Fruit fly (Drosophila melanogaster) whole organism, embryonic: ENCODE results near the gene wfs1.

Experiments
- Asciz ChIP-seq: fragments of 200-800 bp; sonication (Bioruptor generic); optimal IDR thresholded peaks from 2 replicates; lab custom pipeline; 2017; ENCODE audit warnings: missing biosample characterization, mild to moderate bottlenecking, missing genetic modification characterization, missing genetic modification reagents
- C15 ChIP-seq: fragments of 200-800 bp; sonication (Bioruptor generic); IDR thresholded peaks from 3 replicates; pipeline ENCODE4 v1.3.6; 2022; ENCODE audit warnings: missing biosample characterization, missing genetic modification characterization
- CG10654 ChIP-seq: fragments of 200-800 bp; sonication (Bioruptor generic); optimal IDR thresholded peaks from 2 replicates; lab custom pipeline; 2016; ENCODE audit warnings: missing biosample characterization, missing genetic modification characterization
- CG11560 ChIP-seq: fragments of 200-800 bp; sonication (Bioruptor generic); IDR thresholded peaks from 3 replicates; pipeline ENCODE4 v1.3.6; 2022; ENCODE audit warnings: missing biosample characterization, missing genetic modification characterization
- CG12104 ChIP-seq: fragments of 200-800 bp; sonication (Bioruptor generic); optimal IDR thresholded peaks from 3 replicates; lab custom pipeline; 2016; ENCODE audit warnings: missing biosample characterization, missing genetic modification characterization
- CG12155 ChIP-seq: fragments of 200-800 bp; sonication (Bioruptor generic); optimal IDR thresholded peaks from 3 replicates; lab custom pipeline; 2016; ENCODE audit warnings: missing biosample characterization, missing genetic modification characterization
- CG1233 ChIP-seq: fragments of 200-800 bp; sonication (Bioruptor generic); optimal IDR thresholded peaks from 4 replicates; lab custom pipeline; 2018; ENCODE audit warnings: missing biosample characterization, mild to moderate bottlenecking, missing genetic modification characterization
- CG12659 ChIP-seq: fragments of 200-800 bp; sonication (Bioruptor generic); optimal IDR thresholded peaks from 3 replicates; lab custom pipeline; 2017; ENCODE audit warnings: mild to moderate bottlenecking, missing biosample characterization, missing genetic modification reagents, missing genetic modification characterization
- CG13287 ChIP-seq: fragments of 200-800 bp; sonication (Bioruptor generic); IDR thresholded peaks from 2 replicates; pipeline ENCODE4 v1.3.6; 2022; ENCODE audit warnings: missing biosample characterization, missing genetic modification characterization; ENCODE audit not compliant: partially characterized antibody
- CG13894 ChIP-seq: fragments of 200-800 bp; sonication (Bioruptor generic); optimal IDR thresholded peaks from 3 replicates; lab custom pipeline; 2018; ENCODE audit warnings: missing biosample characterization, mild to moderate bottlenecking, missing genetic modification characterization, moderate library complexity
- CG14014 ChIP-seq: fragments of 200-800 bp; sonication (Bioruptor generic); IDR thresholded peaks from 2 replicates; pipeline ENCODE4 v1.3.6; 2022; ENCODE audit warnings: missing biosample characterization, missing genetic modification characterization
- CG14667 ChIP-seq: fragments of 200-800 bp; sonication (Bioruptor generic); IDR thresholded peaks from 2 replicates; pipeline ENCODE4 v1.3.6; 2022; ENCODE audit warnings: missing biosample characterization, missing genetic modification characterization
- CG18011 ChIP-seq: fragments of 200-800 bp; sonication (Bioruptor generic); optimal IDR thresholded peaks from 2 replicates; lab custom pipeline; 2017; ENCODE audit warnings: missing biosample characterization, missing genetic modification characterization, mild to moderate bottlenecking, moderate library complexity, missing genotype
- CG18262 ChIP-seq: fragments of 200-800 bp; optimal IDR thresholded peaks from 3 replicates; lab custom pipeline; 2019; ENCODE audit warnings: missing biosample characterization, mild to moderate bottlenecking, missing genetic modification characterization, moderate library complexity
- CG30403 ChIP-seq: fragments of 200-800 bp; sonication (Bioruptor generic); optimal IDR thresholded peaks from 3 replicates; lab custom pipeline; 2016; ENCODE audit warnings: missing biosample characterization, missing genetic modification characterization
- CG31388 ChIP-seq: fragments of 200-800 bp; sonication (Bioruptor generic); optimal IDR thresholded peaks from 2 replicates; lab custom pipeline; 2016; ENCODE audit warnings: missing biosample characterization, missing genetic modification characterization
- CG3407 ChIP-seq: fragments of 200-800 bp; sonication (Bioruptor generic); optimal IDR thresholded peaks from 2 replicates; lab custom pipeline; 2018; ENCODE audit warnings: missing biosample characterization, mild to moderate bottlenecking, missing genetic modification characterization
- CG34422 ChIP-seq: fragments of 200-800 bp; sonication (Bioruptor generic); IDR thresholded peaks from 3 replicates; pipeline ENCODE4 v1.3.6; 2022; ENCODE audit warnings: missing biosample characterization, missing genetic modification characterization
- CG42726 ChIP-seq: fragments of 200-800 bp; sonication (Bioruptor generic); IDR thresholded peaks from 2 replicates; pipeline ENCODE4 v1.3.6; 2022; ENCODE audit warnings: missing biosample characterization, missing genetic modification characterization; ENCODE audit not compliant: partially characterized antibody
- CG4404 ChIP-seq: fragments of 200-800 bp; sonication (Bioruptor generic); IDR thresholded peaks from 2 replicates; pipeline ENCODE4 v1.3.6; 2022; ENCODE audit warnings: missing biosample characterization, missing genetic modification characterization
- CG4820 ChIP-seq: fragments of 200-800 bp; sonication (Bioruptor generic); optimal IDR thresholded peaks from 3 replicates; lab custom pipeline; 2016; ENCODE audit warnings: missing biosample characterization, missing genetic modification characterization
- CG6813 ChIP-seq: fragments of 200-800 bp; sonication (Bioruptor generic); optimal IDR thresholded peaks from 2 replicates; lab custom pipeline; 2017; ENCODE audit warnings: missing biosample characterization, missing genetic modification characterization, mild to moderate bottlenecking, moderate library complexity, missing genetic modification reagents
- CG8281 ChIP-seq: fragments of 200-800 bp; sonication (Bioruptor generic); optimal IDR thresholded peaks from 2 replicates; lab custom pipeline; 2018; ENCODE audit warnings: missing biosample characterization, mild to moderate bottlenecking, missing genetic modification characterization, moderate library complexity
- CG9727 ChIP-seq: fragments of 200-800 bp; sonication (Bioruptor generic); optimal IDR thresholded peaks from 3 replicates; lab custom pipeline; 2017; ENCODE audit warnings: missing biosample characterization, mild to moderate bottlenecking, missing genetic modification characterization
- Dad ChIP-seq: fragments of 200-800 bp; sonication (Bioruptor generic); optimal IDR thresholded peaks from 3 replicates; lab custom pipeline; 2016; ENCODE audit warnings: missing biosample characterization, missing genetic modification characterization
- Deaf1 ChIP-seq: fragments of 200-800 bp; optimal IDR thresholded peaks from 3 replicates; lab custom pipeline; 2019; ENCODE audit warnings: missing biosample characterization, mild to moderate bottlenecking, missing genetic modification characterization, moderate library complexity
- Elba2 ChIP-seq: fragments of 200-800 bp; sonication (Bioruptor generic); optimal IDR thresholded peaks from 3 replicates; lab custom pipeline; 2016; ENCODE audit warnings: missing biosample characterization, missing genetic modification characterization
- H2.0 ChIP-seq: fragments of 200-800 bp; sonication (Bioruptor generic); IDR thresholded peaks from 2 replicates; pipeline ENCODE4 v1.3.6; 2022; ENCODE audit warnings: missing biosample characterization, missing genetic modification characterization
- MESR4 ChIP-seq: fragments of 200-800 bp; sonication (Bioruptor generic); optimal IDR thresholded peaks from 2 replicates; lab custom pipeline; 2018; ENCODE audit warnings: missing biosample characterization, mild to moderate bottlenecking, missing genetic modification characterization, moderate library complexity
- Nf-YB ChIP-seq: fragments of 200-800 bp; sonication (Bioruptor generic); optimal IDR thresholded peaks from 3 replicates; lab custom pipeline; 2019; ENCODE audit warnings: missing biosample characterization, mild to moderate bottlenecking, missing genetic modification characterization, moderate library complexity
- Oli ChIP-seq: fragments of 200-800 bp; sonication (Bioruptor generic); optimal IDR thresholded peaks from 2 replicates; lab custom pipeline; 2018; ENCODE audit warnings: missing biosample characterization, mild to moderate bottlenecking, missing genetic modification characterization, moderate library complexity
- Ptx1 ChIP-seq: fragments of 200-800 bp; sonication (Bioruptor generic); IDR thresholded peaks from 2 replicates; pipeline ENCODE4 v1.3.6; 2022; ENCODE audit warnings: missing biosample characterization, missing genetic modification characterization
- Ravus ChIP-seq: fragments of 200-800 bp; sonication (Bioruptor generic); IDR thresholded peaks from 2 replicates; pipeline ENCODE4 v1.3.6; 2022; ENCODE audit warnings: missing biosample characterization, missing genetic modification characterization
- YL-1 ChIP-seq: fragments of 200-800 bp; sonication (Bioruptor generic); optimal IDR thresholded peaks from 3 replicates; lab custom pipeline; 2017; ENCODE audit warnings: missing biosample characterization, mild to moderate bottlenecking, missing genetic modification characterization
- chm ChIP-seq: fragments of 200-800 bp; sonication (Bioruptor generic); IDR thresholded peaks from 2 replicates; pipeline ENCODE4 v1.3.6; 2022; ENCODE audit warnings: missing biosample characterization, missing genetic modification characterization
- crp ChIP-seq, 2 experiments: fragments of 200-800 bp; sonication (Bioruptor generic); optimal IDR thresholded peaks; 2 replicates in 1 of 2; 3 replicates in 1 of 2; lab custom pipeline; 2017; ENCODE audit warnings: missing biosample characterization in 2 of 2, missing genetic modification characterization in 2 of 2, mild to moderate bottlenecking in 1 of 2, moderate library complexity in 1 of 2
- disco-r ChIP-seq: fragments of 200-800 bp; sonication (Bioruptor generic); optimal IDR thresholded peaks from 2 replicates; lab custom pipeline; 2016; ENCODE audit warnings: missing biosample characterization, missing genetic modification characterization
- grn ChIP-seq: fragments of 200-800 bp; sonication (Bioruptor generic); optimal IDR thresholded peaks from 3 replicates; lab custom pipeline; 2017; ENCODE audit warnings: missing biosample characterization, missing genetic modification characterization
- jumu ChIP-seq: fragments of 200-800 bp; sonication (Bioruptor generic); optimal IDR thresholded peaks from 3 replicates; lab custom pipeline; 2016; ENCODE audit warnings: missing biosample characterization, missing genetic modification characterization
- lab ChIP-seq: fragments of 200-800 bp; sonication (Bioruptor generic); optimal IDR thresholded peaks from 3 replicates; lab custom pipeline; 2017; ENCODE audit warnings: missing biosample characterization, missing genetic modification characterization, mild to moderate bottlenecking, moderate library complexity, missing genetic modification reagents
- lilli ChIP-seq: fragments of 200-800 bp; sonication (Bioruptor generic); optimal IDR thresholded peaks from 3 replicates; lab custom pipeline; 2016; ENCODE audit warnings: missing biosample characterization, missing genetic modification characterization
- pnt ChIP-seq: fragments of 200-800 bp; sonication (Bioruptor generic); optimal IDR thresholded peaks from 3 replicates; lab custom pipeline; 2016; ENCODE audit warnings: missing biosample characterization, missing genetic modification characterization
- psq ChIP-seq: fragments of 200-800 bp; sonication (Bioruptor generic); optimal IDR thresholded peaks from 2 replicates; lab custom pipeline; 2017; ENCODE audit warnings: missing biosample characterization, missing genetic modification characterization
- sc ChIP-seq, 3 experiments: fragments of >200 bp in 2 of 3; fragments of 200-800 bp in 1 of 3; sonication (Bioruptor generic) in 1 of 3; optimal IDR thresholded peaks; 2 replicates in 2 of 3; 3 replicates in 1 of 3; lab custom pipeline; 2017; ENCODE audit warnings: mild to moderate bottlenecking in 1 of 3, missing biosample characterization in 1 of 3, missing genetic modification characterization in 1 of 3, missing genetic modification reagents in 1 of 3
- slbo ChIP-seq: fragments of 200-800 bp; sonication (Bioruptor generic); IDR thresholded peaks from 2 replicates; pipeline ENCODE4 v1.3.6; 2022; ENCODE audit warnings: missing biosample characterization, missing genetic modification characterization
- sna ChIP-seq: fragments of 200-800 bp; sonication (Bioruptor generic); IDR thresholded peaks from 2 replicates; pipeline ENCODE4 v1.3.6; 2022; ENCODE audit warnings: missing biosample characterization, missing genetic modification characterization; ENCODE audit not compliant: partially characterized antibody
- ttk ChIP-seq: fragments of 200-800 bp; sonication (Bioruptor generic); IDR thresholded peaks from 2 replicates; pipeline ENCODE4 v2.1.2; 2022; ENCODE audit warnings: missing biosample characterization, missing genetic modification characterization
- vfl ChIP-seq: fragments of 200-800 bp; sonication (Bioruptor generic); optimal IDR thresholded peaks from 2 replicates; lab custom pipeline; 2016; ENCODE audit warnings: missing biosample characterization, missing genetic modification characterization
- wor ChIP-seq: fragments of 200-800 bp; sonication (Bioruptor generic); IDR thresholded peaks from 2 replicates; pipeline ENCODE4 v1.3.6; 2022; ENCODE audit warnings: missing biosample characterization, missing genetic modification characterization
- zen ChIP-seq: fragments of 200-800 bp; sonication (Bioruptor generic); optimal IDR thresholded peaks from 3 replicates; lab custom pipeline; 2018; ENCODE audit warnings: missing biosample characterization, mild to moderate bottlenecking, missing genetic modification characterization, moderate library complexity

The wfs1 gene

dm6 chr3R:22690311-22690710, at the start of gene wfs1, which contains the start of gene Nup133 (continued):
- TF ChIP-seq CG14667 = 0 out of 2 replicates have a peak, but pooled peaks have one; percentile 7
- no peak for TF ChIP-seq vfl
- peak; percentile 55 for TF ChIP-seq CG3407 (GFP tag; lab: Kevin White, UChicago)
- no peak for TF ChIP-seq Ravus (GFP tag; lab: Robert Waterston, UW)
- no peak for TF ChIP-seq sc (optimal IDR thresholded peaks at IDR 0.05; lab: Kevin White, UChicago)
- TF ChIP-seq sc (GFP tag; optimal IDR thresholded peaks at IDR 0.05; lab: Kevin White, UChicago) = peak; percentile 36
- no peak for TF ChIP-seq Dad
- no peak for TF ChIP-seq disco-r (GFP tag; lab: Kevin White, UChicago)
- peak; percentile 79 for TF ChIP-seq CG14014 (GFP tag; lab: Robert Waterston, UW)
- TF ChIP-seq MESR4 (GFP tag; lab: Kevin White, UChicago) = no peak
- TF ChIP-seq CG10654 (GFP tag; lab: Kevin White, UChicago) = peak; percentile 64
- peak; percentile 31 for TF ChIP-seq CG6813 (GFP tag; lab: Kevin White, UChicago)
- no peak for TF ChIP-seq CG13894
- peak in 1 of 2 experiments; percentile 52 for TF ChIP-seq crp (GFP tag; optimal IDR thresholded peaks at IDR 0.05; lab: Kevin White, UChicago)
- TF ChIP-seq CG8281 = peak; percentile 13
- TF ChIP-seq wor (GFP tag; lab: Robert Waterston, UW) = no peak
- TF ChIP-seq CG9727 (GFP tag; lab: Kevin White, UChicago) = peak; percentile 86
- peak; percentile 82 for TF ChIP-seq CG12659 (GFP tag; lab: Kevin White, UChicago)
- TF ChIP-seq CG18262 = peak; percentile 89
- TF ChIP-seq CG11560 = no peak; the same call in 2 of the 3 replicates
- TF ChIP-seq slbo (GFP tag; lab: Robert Waterston, UW) = peak; percentile 77
- TF ChIP-seq CG42726 = no peak
- peak; percentile 59 for TF ChIP-seq CG12155 (GFP tag; lab: Kevin White, UChicago)
- peak; percentile 84 for TF ChIP-seq CG30403 (GFP tag; lab: Kevin White, UChicago)
- TF ChIP-seq YL-1 (GFP tag; lab: Kevin White, UChicago) = peak; percentile 56
- peak; percentile 97 for TF ChIP-seq sna (GFP tag; lab: Robert Waterston, UW)
- TF ChIP-seq lilli = no peak
- peak; percentile 73 for TF ChIP-seq Ptx1
- TF ChIP-seq CG4820 (GFP tag; lab: Kevin White, UChicago) = peak; percentile 63
- TF ChIP-seq Deaf1 (tag; lab: Kevin White, UChicago) = no peak
- peak; percentile 12 for TF ChIP-seq Elba2 (GFP tag; lab: Kevin White, UChicago)
- TF ChIP-seq Nf-YB (GFP tag; lab: Kevin White, UChicago) = peak; percentile 61
- TF ChIP-seq CG4404 (GFP tag; lab: Robert Waterston, UW) = no peak
- peak; percentile 40 for TF ChIP-seq CG31388 (GFP tag; lab: Kevin White, UChicago)
- TF ChIP-seq CG1233 (GFP tag; lab: Kevin White, UChicago) = peak; percentile 69
- TF ChIP-seq jumu (GFP tag; lab: Kevin White, UChicago) = no peak
- peak; percentile 53 for TF ChIP-seq ttk (GFP tag; lab: Robert Waterston, UW)
- TF ChIP-seq Asciz (GFP tag; lab: Kevin White, UChicago) = peak; percentile 60
- TF ChIP-seq grn = no peak
- peak; percentile 63; the same call in 2 of the 3 replicates for TF ChIP-seq CG34422
- TF ChIP-seq CG13287 (GFP tag; lab: Robert Waterston, UW) = peak; percentile 97
- TF ChIP-seq psq (GFP tag; lab: Kevin White, UChicago) = peak; percentile 19
- TF ChIP-seq C15 (GFP tag; lab: Robert Waterston, UW) = 0 out of 3 replicates have a peak, but pooled peaks have one; percentile 48
- no peak for TF ChIP-seq lab (GFP tag; lab: Kevin White, UChicago)
- peak; percentile 62 for TF ChIP-seq H2.0
- peak; percentile 66 for TF ChIP-seq Oli (tag; lab: Kevin White, UChicago)
- TF ChIP-seq chm (GFP tag; lab: Robert Waterston, UW) = peak; percentile 46; the same call in 1 of the 2 replicates
- no peak for TF ChIP-seq CG18011 (GFP tag; lab: Kevin White, UChicago)
- no peak for TF ChIP-seq pnt (GFP tag; lab: Kevin White, UChicago)
- TF ChIP-seq CG12104 (GFP tag; lab: Kevin White, UChicago) = peak; percentile 35
- peak; percentile 86 for TF ChIP-seq zen (tag; lab: Kevin White, UChicago)
